Worm (Caenorhabditis elegans) whole organism, L1 larva: ENCODE measurements around the gene C41C4.9.

ENCODE experiments used
- C04F5.9 ChIP-seq: sonication (generic microtip); optimal IDR thresholded peaks from 2 replicates; lab custom pipeline; 2016; ENCODE audit warnings: missing genetic modification characterization, missing compliant biosample characterization
- C16A3.4 ChIP-seq: fragments of 150-350 bp; optimal IDR thresholded peaks from 2 replicates; lab custom pipeline; 2014; ENCODE audit warnings: missing biosample characterization, missing genetic modification characterization
- C34B4.2 ChIP-seq: sonication (generic microtip); optimal IDR thresholded peaks from 2 replicates; lab custom pipeline; 2017; ENCODE audit warnings: mild to moderate bottlenecking, missing genetic modification characterization, missing compliant biosample characterization
- F16B12.6 ChIP-seq: fragments of 150-350 bp; optimal IDR thresholded peaks from 2 replicates; lab custom pipeline; 2014; ENCODE audit warnings: missing biosample characterization, missing genetic modification characterization
- aha-1 ChIP-seq: fragments of 150-350 bp; optimal IDR thresholded peaks from 2 replicates; lab custom pipeline; 2014; ENCODE audit warnings: missing biosample characterization, missing genetic modification characterization
- alr-1 ChIP-seq: fragments of 200-800 bp; sonication (Bioruptor generic); optimal IDR thresholded peaks from 2 replicates; lab custom pipeline; 2018; ENCODE audit warnings: borderline replicate concordance, mild to moderate bottlenecking, missing genetic modification characterization, missing compliant biosample characterization
- aly-2 ChIP-seq: fragments of 150-350 bp; optimal IDR thresholded peaks from 2 replicates; lab custom pipeline; 2014; ENCODE audit warnings: missing biosample characterization, missing genetic modification characterization
- ceh-63 ChIP-seq: fragments of 200-800 bp; sonication (Bioruptor generic); optimal IDR thresholded peaks from 2 replicates; lab custom pipeline; 2018; ENCODE audit warnings: mild to moderate bottlenecking, missing genetic modification characterization, missing compliant biosample characterization
- ceh-90 ChIP-seq: sonication (generic microtip); optimal IDR thresholded peaks from 2 replicates; lab custom pipeline; 2016; ENCODE audit warnings: missing genetic modification characterization, missing compliant biosample characterization
- ces-1 ChIP-seq: fragments of 150-350 bp; optimal IDR thresholded peaks from 2 replicates; lab custom pipeline; 2014; ENCODE audit warnings: missing biosample characterization, missing genetic modification reagents, missing genetic modification characterization
- dsc-1 ChIP-seq: sonication (generic microtip); optimal IDR thresholded peaks from 2 replicates; lab custom pipeline; 2016; ENCODE audit warnings: mild to moderate bottlenecking, missing genetic modification characterization, missing compliant biosample characterization
- efl-3 ChIP-seq: fragments of 200-800 bp; sonication (Bioruptor generic); optimal IDR thresholded peaks from 2 replicates; lab custom pipeline; 2018; ENCODE audit warnings: mild to moderate bottlenecking, missing genetic modification characterization, missing compliant biosample characterization
- egl-13 ChIP-seq: sonication (generic microtip); optimal IDR thresholded peaks from 2 replicates; lab custom pipeline; 2016; ENCODE audit warnings: missing genotype, missing genetic modification reagents, missing genetic modification characterization, missing compliant biosample characterization
- egl-27 ChIP-seq, 2 experiments: fragments of 150-350 bp in 1 of 2; sonication (generic microtip); optimal IDR thresholded peaks; 3 replicates each; lab custom pipeline; 2017 to 2018; ENCODE audit warnings: missing biosample characterization in 2 of 2, missing genetic modification characterization in 2 of 2, missing genetic modification reagents in 2 of 2
- elt-2 ChIP-seq: sonication (generic microtip); optimal IDR thresholded peaks from 2 replicates; lab custom pipeline; 2016; ENCODE audit warnings: missing genetic modification characterization, mild to moderate bottlenecking, inconsistent platforms, missing compliant biosample characterization, missing genetic modification reagents
- elt-3 ChIP-seq, 6 experiments: fragments of 150-350 bp in 1 of 6; sonication (generic microtip); optimal IDR thresholded peaks; 2 replicates each; lab custom pipeline; 2017 to 2018; ENCODE audit warnings: missing biosample characterization in 6 of 6, missing genetic modification characterization in 6 of 6, inconsistent platforms in 1 of 6
- ets-5 ChIP-seq: fragments of 200-800 bp; sonication (Bioruptor generic); IDR thresholded peaks from 2 replicates; pipeline ENCODE4 v1.3.6; 2022; ENCODE audit warnings: missing genetic modification characterization, missing compliant biosample characterization
- hlh-17 ChIP-seq: fragments of 200-800 bp; sonication (Bioruptor generic); optimal IDR thresholded peaks from 2 replicates; lab custom pipeline; 2018; ENCODE audit warnings: missing genetic modification characterization, mild to moderate bottlenecking, missing compliant biosample characterization, moderate library complexity, borderline replicate concordance
- hlh-4 ChIP-seq: sonication (generic microtip); optimal IDR thresholded peaks from 2 replicates; lab custom pipeline; 2016; ENCODE audit warnings: mild to moderate bottlenecking, missing genetic modification characterization, missing compliant biosample characterization
- irx-1 ChIP-seq: sonication (generic microtip); optimal IDR thresholded peaks from 2 replicates; lab custom pipeline; 2016; ENCODE audit warnings: missing genetic modification characterization, missing compliant biosample characterization
- isw-1 ChIP-seq: fragments of 200-800 bp; sonication (Bioruptor generic); IDR thresholded peaks from 2 replicates; pipeline ENCODE4 v1.3.6; 2022; ENCODE audit warnings: missing genetic modification characterization, missing compliant biosample characterization
- jun-1 ChIP-seq: fragments of 150-350 bp; optimal IDR thresholded peaks from 2 replicates; lab custom pipeline; 2014; ENCODE audit warnings: missing biosample characterization, missing genetic modification reagents, missing genetic modification characterization
- lin-15B ChIP-seq: fragments of 150-350 bp; sonication (generic microtip); optimal IDR thresholded peaks from 3 replicates; lab custom pipeline; 2014; ENCODE audit warnings: missing biosample characterization, missing genetic modification characterization
- lin-39 ChIP-seq: fragments of 150-350 bp; optimal IDR thresholded peaks from 2 replicates; lab custom pipeline; 2014; ENCODE audit warnings: missing biosample characterization, missing genetic modification reagents, missing genetic modification characterization
- lir-3 ChIP-seq: sonication (generic microtip); optimal IDR thresholded peaks from 2 replicates; lab custom pipeline; 2016; ENCODE audit warnings: mild to moderate bottlenecking, missing genetic modification characterization, moderate library complexity, missing compliant biosample characterization; ENCODE audit not compliant: poor library complexity
- lsy-2 ChIP-seq, 2 experiments: fragments of 150-350 bp; optimal IDR thresholded peaks; 2 replicates each; lab custom pipeline; 2014; ENCODE audit warnings: missing biosample characterization in 2 of 2, missing genetic modification characterization in 2 of 2
- mdl-1 ChIP-seq, 2 experiments: fragments of 150-350 bp; optimal IDR thresholded peaks; 2 replicates each; lab custom pipeline; 2014 to 2017; ENCODE audit warnings: missing biosample characterization in 2 of 2, missing genetic modification characterization in 2 of 2, inconsistent platforms in 1 of 2
- mef-2 ChIP-seq: fragments of 150-350 bp; optimal IDR thresholded peaks from 2 replicates; lab custom pipeline; 2014; ENCODE audit warnings: missing biosample characterization, missing genetic modification characterization
- nhr-20 ChIP-seq: sonication (generic microtip); optimal IDR thresholded peaks from 2 replicates; lab custom pipeline; 2016; ENCODE audit warnings: mild to moderate bottlenecking, missing genetic modification characterization, missing compliant biosample characterization
- nhr-28 ChIP-seq: fragments of 150-350 bp; optimal IDR thresholded peaks from 2 replicates; lab custom pipeline; 2014; ENCODE audit warnings: missing biosample characterization, missing genetic modification characterization
- nhr-47 ChIP-seq: sonication (generic microtip); optimal IDR thresholded peaks from 2 replicates; lab custom pipeline; 2016; ENCODE audit warnings: mild to moderate bottlenecking, missing genetic modification characterization, moderate library complexity, missing compliant biosample characterization
- nhr-76 ChIP-seq: sonication (generic microtip); optimal IDR thresholded peaks from 2 replicates; lab custom pipeline; 2017; ENCODE audit warnings: missing biosample characterization, missing genetic modification characterization
- nhr-84 ChIP-seq: sonication (generic microtip); optimal IDR thresholded peaks from 2 replicates; lab custom pipeline; 2017; ENCODE audit warnings: missing biosample characterization, missing genetic modification characterization
- nhr-85 ChIP-seq: sonication (generic microtip); peaks from one replicate; lab custom pipeline; 2016; ENCODE audit warnings: missing genetic modification characterization, inconsistent platforms, missing compliant biosample characterization
- nhr-90 ChIP-seq: sonication (generic microtip); optimal IDR thresholded peaks from 2 replicates; lab custom pipeline; 2016; ENCODE audit warnings: mild to moderate bottlenecking, missing genetic modification characterization, missing compliant biosample characterization; ENCODE audit not compliant: poor library complexity
- pax-3 ChIP-seq: fragments of 200-800 bp; sonication (Bioruptor generic); optimal IDR thresholded peaks from 2 replicates; lab custom pipeline; 2018; ENCODE audit warnings: mild to moderate bottlenecking, missing genetic modification characterization, moderate library complexity, missing compliant biosample characterization
- pqm-1 ChIP-seq: sonication (generic microtip); optimal IDR thresholded peaks from 3 replicates; lab custom pipeline; 2017; ENCODE audit warnings: missing biosample characterization, missing genetic modification characterization
- rnt-1 ChIP-seq: sonication (generic microtip); optimal IDR thresholded peaks from 2 replicates; lab custom pipeline; 2016; ENCODE audit warnings: mild to moderate bottlenecking, missing genetic modification characterization, moderate library complexity, missing compliant biosample characterization
- snpc-4 ChIP-seq: fragments of 150-350 bp; optimal IDR thresholded peaks from 2 replicates; lab custom pipeline; 2014; ENCODE audit warnings: missing biosample characterization, missing genetic modification characterization
- sox-4 ChIP-seq: sonication (generic microtip); optimal IDR thresholded peaks from 2 replicates; lab custom pipeline; 2016; ENCODE audit warnings: missing genetic modification characterization, missing compliant biosample characterization
- sup-37 ChIP-seq: fragments of 200-800 bp; sonication (Bioruptor generic); optimal IDR thresholded peaks from 2 replicates; lab custom pipeline; 2018; ENCODE audit warnings: mild to moderate bottlenecking, missing genetic modification characterization, missing compliant biosample characterization
- swsn-7 ChIP-seq: sonication (generic microtip); optimal IDR thresholded peaks from 2 replicates; lab custom pipeline; 2016; ENCODE audit warnings: missing genetic modification characterization, missing compliant biosample characterization
- tbx-2 ChIP-seq: sonication (generic microtip); optimal IDR thresholded peaks from 2 replicates; lab custom pipeline; 2016; ENCODE audit warnings: missing genetic modification characterization, missing compliant biosample characterization
- tlp-1 ChIP-seq: fragments of 150-350 bp; optimal IDR thresholded peaks from 2 replicates; lab custom pipeline; 2014; ENCODE audit warnings: missing biosample characterization, missing genetic modification characterization
- unc-30 ChIP-seq: sonication (generic microtip); optimal IDR thresholded peaks from 2 replicates; lab custom pipeline; 2017; ENCODE audit warnings: missing biosample characterization, missing genetic modification characterization
- unc-62 ChIP-seq: fragments of 150-350 bp; optimal IDR thresholded peaks from 2 replicates; lab custom pipeline; 2014; ENCODE audit warnings: missing biosample characterization, missing genetic modification reagents, missing genetic modification characterization
- unc-86 ChIP-seq: sonication (generic microtip); optimal IDR thresholded peaks from 2 replicates; lab custom pipeline; 2016; ENCODE audit warnings: missing genetic modification characterization, missing compliant biosample characterization
- unc-98 ChIP-seq: fragments of 200-800 bp; sonication (Bioruptor generic); IDR thresholded peaks from 2 replicates; pipeline ENCODE4 v1.3.6; 2022; ENCODE audit warnings: missing genetic modification characterization, missing compliant biosample characterization
- vab-15 ChIP-seq: sonication (generic microtip); optimal IDR thresholded peaks from 2 replicates; lab custom pipeline; 2017; ENCODE audit warnings: missing genotype, mild to moderate bottlenecking, missing genetic modification characterization, missing compliant biosample characterization
- xbp-1 ChIP-seq: sonication (generic microtip); optimal IDR thresholded peaks from 2 replicates; lab custom pipeline; 2016; ENCODE audit warnings: missing genetic modification characterization, missing compliant biosample characterization
- zag-1 ChIP-seq: fragments of 150-350 bp; optimal IDR thresholded peaks from 2 replicates; lab custom pipeline; 2014; ENCODE audit warnings: missing biosample characterization, missing genetic modification characterization
- ztf-4 ChIP-seq: fragments of 150-350 bp; optimal IDR thresholded peaks from 2 replicates; lab custom pipeline; 2014; ENCODE audit warnings: missing biosample characterization, missing genetic modification characterization

C41C4.9 gene

ce11 chrII:8071801-8072544 is 35.5 kb upstream of the C41C4.9 start:
- peak; percentile 63 for TF ChIP-seq lir-3 (tag; lab: Kevin White, UChicago)
- TF ChIP-seq tbx-2 (tag; lab: Kevin White, UChicago): peak; percentile 54
- TF ChIP-seq nhr-47 (tag; lab: Kevin White, UChicago): peak; percentile 70
- no peak for TF ChIP-seq tlp-1 (tag; lab: Kevin White, UChicago)
- TF ChIP-seq nhr-90: peak; percentile 44
- TF ChIP-seq unc-98 (GFP tag; lab: Robert Waterston, UW): no peak
- no peak for TF ChIP-seq lin-39
- peak; percentile 69 for TF ChIP-seq nhr-20 (tag; lab: Kevin White, UChicago)
- no peak for TF ChIP-seq pqm-1 (tag; lab: Kevin White, UChicago)
- TF ChIP-seq ceh-90 (tag; lab: Kevin White, UChicago): no peak
- TF ChIP-seq ets-5: no peak
- no peak for TF ChIP-seq unc-62 (GFP tag; lab: Kevin White, UChicago)
- TF ChIP-seq unc-86 (tag; lab: Kevin White, UChicago): peak; percentile 73
- peak; percentile 53 for TF ChIP-seq xbp-1 (tag; lab: Kevin White, UChicago)
- TF ChIP-seq alr-1: no peak
- TF ChIP-seq jun-1 (tag; lab: Kevin White, UChicago): no peak
- no peak for TF ChIP-seq egl-13 (tag; lab: Kevin White, UChicago)
- no peak for TF ChIP-seq hlh-4 (tag; lab: Kevin White, UChicago)
- TF ChIP-seq nhr-28 (tag; lab: Kevin White, UChicago): no peak
- TF ChIP-seq elt-3 (tag; optimal IDR thresholded peaks at IDR 0.05; lab: Kevin White, UChicago): peak in 2 of 6 experiments; percentile 45 to 66
- TF ChIP-seq C04F5.9: no peak
- TF ChIP-seq swsn-7 (tag; lab: Kevin White, UChicago): peak; percentile 54
- no peak for TF ChIP-seq lin-15B (tag; lab: Kevin White, UChicago)
- TF ChIP-seq nhr-84 (tag; lab: Kevin White, UChicago): no peak
- no peak for TF ChIP-seq elt-2 (tag; lab: Kevin White, UChicago)
- peak; percentile 4 for TF ChIP-seq sup-37
- TF ChIP-seq rnt-1: no peak
- no peak for TF ChIP-seq zag-1 (tag; lab: Kevin White, UChicago)
- peak in 1 of 2 experiments; percentile 78 for TF ChIP-seq mdl-1 (tag; optimal IDR thresholded peaks at IDR 0.05; lab: Kevin White, UChicago)
- peak; percentile 38 for TF ChIP-seq dsc-1 (tag; lab: Kevin White, UChicago)
- no peak for TF ChIP-seq egl-27 (tag; optimal IDR thresholded peaks at IDR 0.05; lab: Kevin White, UChicago)
- TF ChIP-seq hlh-17: no peak
- TF ChIP-seq ces-1 (GFP tag; lab: Kevin White, UChicago): no peak
- no peak for TF ChIP-seq aha-1 (tag; lab: Kevin White, UChicago)
- TF ChIP-seq mef-2 (tag; lab: Kevin White, UChicago): peak; percentile 21
- TF ChIP-seq nhr-85 (tag; lab: Kevin White, UChicago): peak; percentile 44
- TF ChIP-seq snpc-4: no peak
- TF ChIP-seq vab-15 (tag; lab: Kevin White, UChicago): no peak
- TF ChIP-seq nhr-76 (tag; lab: Kevin White, UChicago): no peak
- TF ChIP-seq F16B12.6 (tag; lab: Kevin White, UChicago): no peak
- peak; percentile 28 for TF ChIP-seq C16A3.4 (tag; lab: Kevin White, UChicago)
- TF ChIP-seq C34B4.2 (tag; lab: Kevin White, UChicago): no peak
- TF ChIP-seq lsy-2 (tag; optimal IDR thresholded peaks at IDR 0.05; lab: Kevin White, UChicago): peak; percentile 56 to 64
- no peak for TF ChIP-seq ceh-63 (GFP tag; lab: Kevin White, UChicago)
- TF ChIP-seq irx-1: peak; percentile 38
- TF ChIP-seq aly-2 (tag; lab: Kevin White, UChicago): no peak
- TF ChIP-seq pax-3: peak; percentile 13
- no peak for TF ChIP-seq unc-30 (tag; lab: Kevin White, UChicago)
- no peak for TF ChIP-seq sox-4
- TF ChIP-seq isw-1 (GFP tag; lab: Robert Waterston, UW): peak; percentile 51
- TF ChIP-seq ztf-4: peak; percentile 24
- TF ChIP-seq efl-3 (GFP tag; lab: Kevin White, UChicago): no peak
